Fruit fly (Drosophila melanogaster) whole organism, wandering third instar larva: Measurements from ENCODE around the gene yellow-g2.
A peak's percentile ranks its signal among the peaks of the same experiment; 100 is the strongest.

ENCODE experiments used
- Abd-B ChIP-seq: fragments of >200 bp; optimal IDR thresholded peaks from 2 replicates; lab custom pipeline; 2017; ENCODE audit warnings: missing biosample characterization, missing genetic modification characterization
- CG32264 ChIP-seq: fragments of 200-800 bp; sonication (Bioruptor generic); optimal IDR thresholded peaks from 2 replicates; lab custom pipeline; 2016; ENCODE audit warnings: missing biosample characterization, missing genetic modification characterization
- CG9705 ChIP-seq: fragments of 200-800 bp; sonication (Bioruptor generic); optimal IDR thresholded peaks from 2 replicates; lab custom pipeline; 2018; ENCODE audit warnings: missing biosample characterization, mild to moderate bottlenecking, missing genetic modification characterization
- CrebA ChIP-seq: fragments of 200-800 bp; sonication (Bioruptor generic); optimal IDR thresholded peaks from 2 replicates; lab custom pipeline; 2016; ENCODE audit warnings: missing biosample characterization, mild to moderate bottlenecking, missing genetic modification characterization, borderline replicate concordance
- Dfd ChIP-seq: fragments of >200 bp; optimal IDR thresholded peaks from 2 replicates; lab custom pipeline; 2017; ENCODE audit warnings: missing biosample characterization, missing genetic modification characterization
- Dif ChIP-seq: fragments of 200-275, 200-300 bp; sonication (Bioruptor generic); optimal IDR thresholded peaks from 2 replicates; lab custom pipeline; 2018; ENCODE audit warnings: missing biosample characterization, missing genetic modification characterization; ENCODE audit not compliant: partially characterized antibody
- GATAd ChIP-seq: sonication (Bioruptor generic); optimal IDR thresholded peaks from 2 replicates; lab custom pipeline; 2016; ENCODE audit warnings: missing biosample characterization, missing genetic modification characterization
- HLH106 ChIP-seq: fragments of 200-800 bp; optimal IDR thresholded peaks from 3 replicates; lab custom pipeline; 2019; ENCODE audit warnings: missing biosample characterization, mild to moderate bottlenecking, missing genetic modification characterization, moderate library complexity
- Hnf4 ChIP-seq: fragments of 200-800 bp; sonication (Bioruptor generic); optimal IDR thresholded peaks from 2 replicates; lab custom pipeline; 2016; ENCODE audit warnings: missing biosample characterization, mild to moderate bottlenecking, missing genetic modification characterization
- Hr78 ChIP-seq: fragments of >200 bp; optimal IDR thresholded peaks from 2 replicates; lab custom pipeline; 2017; ENCODE audit warnings: missing biosample characterization, missing genetic modification characterization
- Hr83 ChIP-seq: fragments of 200-300 bp; sonication (Bioruptor generic); optimal IDR thresholded peaks from 2 replicates; lab custom pipeline; 2016; ENCODE audit warnings: missing biosample characterization, mild to moderate bottlenecking, missing genetic modification characterization, moderate library complexity; ENCODE audit not compliant: poor library complexity, severe bottlenecking
- Jra ChIP-seq: sonication (Bioruptor generic); optimal IDR thresholded peaks from 2 replicates; lab custom pipeline; 2016; ENCODE audit warnings: missing biosample characterization, missing genetic modification characterization
- Mio ChIP-seq: sonication (Bioruptor generic); optimal IDR thresholded peaks from 2 replicates; lab custom pipeline; 2016; ENCODE audit warnings: missing biosample characterization, missing genetic modification characterization
- Myc ChIP-seq: fragments of >200 bp; optimal IDR thresholded peaks from 2 replicates; lab custom pipeline; 2017
- N ChIP-seq: fragments of >200 bp; optimal IDR thresholded peaks from 2 replicates; lab custom pipeline; 2018; ENCODE audit warnings: missing biosample characterization, missing external identifiers, missing genetic modification characterization
- OdsH ChIP-seq: fragments of 200-800 bp; sonication (Bioruptor generic); optimal IDR thresholded peaks from 2 replicates; lab custom pipeline; 2016; ENCODE audit warnings: missing biosample characterization, mild to moderate bottlenecking, missing genetic modification characterization
- Rel ChIP-seq, 2 experiments: fragments of 200-800 bp; sonication (Bioruptor generic) in 1 of 2; optimal IDR thresholded peaks; 2 replicates in 1 of 2; 3 replicates in 1 of 2; lab custom pipeline; 2016 to 2019; ENCODE audit warnings: mild to moderate bottlenecking in 2 of 2, missing biosample characterization in 2 of 2, missing genetic modification characterization in 2 of 2, moderate library complexity in 1 of 2
- Sp1 ChIP-seq: fragments of 200-800 bp; sonication (Bioruptor generic); optimal IDR thresholded peaks from 3 replicates; lab custom pipeline; 2019; ENCODE audit warnings: missing biosample characterization, mild to moderate bottlenecking, missing genetic modification characterization, moderate library complexity
- Vsx2 ChIP-seq: fragments of 200-300, 225-300 bp; sonication (Bioruptor generic); optimal IDR thresholded peaks from 2 replicates; lab custom pipeline; 2018; ENCODE audit warnings: missing biosample characterization, missing genetic modification characterization; ENCODE audit not compliant: partially characterized antibody
- br ChIP-seq: fragments of 200-800 bp; sonication (Bioruptor generic); optimal IDR thresholded peaks from 2 replicates; lab custom pipeline; 2016; ENCODE audit warnings: missing biosample characterization, missing genetic modification characterization
- brk ChIP-seq: fragments of 200-800 bp; sonication (Bioruptor generic); optimal IDR thresholded peaks from 2 replicates; lab custom pipeline; 2016; ENCODE audit warnings: missing biosample characterization, mild to moderate bottlenecking, missing genetic modification characterization
- dl ChIP-seq, 2 experiments: fragments of 175-275, 200-275 bp in 1 of 2; fragments of 200-275 bp in 1 of 2; sonication (Bioruptor generic); optimal IDR thresholded peaks; lab custom pipeline; 2018; ENCODE audit warnings: mild to moderate bottlenecking in 2 of 2, missing biosample characterization in 2 of 2, missing genetic modification characterization in 2 of 2, moderate library complexity in 2 of 2; ENCODE audit not compliant: partially characterized antibody in 2 of 2, insufficient read depth in 1 of 2
- dmrt93B ChIP-seq: fragments of 200-800 bp; sonication (Bioruptor generic); optimal IDR thresholded peaks from 2 replicates; lab custom pipeline; 2018; ENCODE audit warnings: missing biosample characterization, mild to moderate bottlenecking, missing genetic modification characterization
- dsf ChIP-seq: sonication (Bioruptor generic); optimal IDR thresholded peaks from 2 replicates; lab custom pipeline; 2016; ENCODE audit warnings: missing biosample characterization, missing genetic modification characterization, borderline replicate concordance
- ey ChIP-seq: fragments of 200-800 bp; sonication (Bioruptor generic); optimal IDR thresholded peaks from 2 replicates; lab custom pipeline; 2016; ENCODE audit warnings: missing biosample characterization, missing genetic modification characterization
- foxo ChIP-seq, 2 experiments: fragments of 200-800 bp; sonication (Bioruptor generic); optimal IDR thresholded peaks; 2 replicates in 1 of 2; 3 replicates in 1 of 2; lab custom pipeline; 2016 to 2017; ENCODE audit warnings: missing biosample characterization in 2 of 2, missing genetic modification characterization in 2 of 2
- fru ChIP-seq: fragments of 200-800 bp; sonication (Bioruptor generic); optimal IDR thresholded peaks from 3 replicates; lab custom pipeline; 2016; ENCODE audit warnings: missing biosample characterization, mild to moderate bottlenecking, missing genetic modification characterization
- h ChIP-seq: fragments of 200-800 bp; sonication (Bioruptor generic); optimal IDR thresholded peaks from 3 replicates; lab custom pipeline; 2016; ENCODE audit warnings: missing biosample characterization, mild to moderate bottlenecking, missing genetic modification characterization
- jim ChIP-seq: fragments of 175-275, 200-325 bp; sonication (Bioruptor generic); optimal IDR thresholded peaks from 2 replicates; lab custom pipeline; 2016; ENCODE audit warnings: missing biosample characterization, mild to moderate bottlenecking, missing genetic modification characterization
- lola ChIP-seq: fragments of >200 bp; optimal IDR thresholded peaks from 2 replicates; lab custom pipeline; 2017; ENCODE audit warnings: missing biosample characterization, missing genetic modification characterization
- pan ChIP-seq: fragments of >200 bp; optimal IDR thresholded peaks from 2 replicates; lab custom pipeline; 2017
- psq ChIP-seq: fragments of 200-800 bp; sonication (Bioruptor generic); optimal IDR thresholded peaks from 3 replicates; lab custom pipeline; 2017; ENCODE audit warnings: missing biosample characterization, mild to moderate bottlenecking, missing genetic modification characterization, moderate library complexity
- rgr ChIP-seq: fragments of 200-800 bp; sonication (Bioruptor generic); optimal IDR thresholded peaks from 3 replicates; lab custom pipeline; 2016; ENCODE audit warnings: missing biosample characterization, mild to moderate bottlenecking, missing genetic modification characterization
- sage ChIP-seq: fragments of 200-800 bp; sonication (Bioruptor generic); optimal IDR thresholded peaks from 2 replicates; lab custom pipeline; 2016; ENCODE audit warnings: missing biosample characterization, mild to moderate bottlenecking, missing genetic modification characterization
- sv ChIP-seq: fragments of 200-800 bp; sonication (Bioruptor generic); optimal IDR thresholded peaks from 3 replicates; lab custom pipeline; 2016; ENCODE audit warnings: missing biosample characterization, missing genetic modification characterization
- tai ChIP-seq: sonication (Bioruptor generic); optimal IDR thresholded peaks from 2 replicates; lab custom pipeline; 2016; ENCODE audit warnings: missing biosample characterization, missing genetic modification characterization
- usp ChIP-seq: fragments of >200 bp; optimal IDR thresholded peaks from 2 replicates; lab custom pipeline; 2017; ENCODE audit warnings: missing biosample characterization, missing genetic modification characterization
- woc ChIP-seq: sonication (Bioruptor generic); optimal IDR thresholded peaks from 2 replicates; lab custom pipeline; 2016; ENCODE audit warnings: missing biosample characterization, mild to moderate bottlenecking, missing genetic modification characterization

Gene yellow-g2

DNA sequence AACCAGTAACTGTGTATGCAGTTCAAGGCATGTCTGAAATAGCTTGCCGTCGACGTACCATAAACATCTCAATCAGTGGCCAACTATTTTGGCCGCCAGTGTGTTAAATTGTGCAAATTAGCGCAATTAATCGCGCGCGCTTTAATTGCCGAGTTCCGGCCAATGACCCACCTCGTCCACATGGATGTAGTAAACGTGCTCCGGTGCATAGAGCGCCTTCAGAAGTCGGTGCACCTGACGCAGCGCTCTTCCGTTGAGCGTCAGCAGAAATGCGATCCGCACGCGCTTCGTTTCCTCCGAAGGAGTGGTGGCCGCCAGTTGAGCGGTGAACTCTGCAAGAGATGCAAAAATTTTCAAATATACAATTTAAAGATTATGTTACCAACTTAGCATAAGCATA, 15.1 kb upstream of the yellow-g2 start:
- TF ChIP-seq jim (GFP tag; lab: Kevin White, UChicago) (no peak), psq (GFP tag; lab: Kevin White, UChicago) (no peak), fru (GFP tag; lab: Kevin White, UChicago) (no peak), tai (no peak), h (no peak), Jra (GFP tag; lab: Kevin White, UChicago) (no peak), Myc (no peak), rgr (GFP tag; lab: Kevin White, UChicago) (no peak), CrebA (GFP tag; lab: Kevin White, UChicago) (no peak), Abd-B (GFP tag; lab: Kevin White, UChicago) (no peak), br (GFP tag; lab: Kevin White, UChicago) (no peak), dl (GFP tag; optimal IDR thresholded peaks at IDR 0.05; lab: Kevin White, UChicago; ENCODE audit: insufficient read depth in 1 of 2, partially characterized antibody in 2 of 2) (no peak), foxo (GFP tag; optimal IDR thresholded peaks at IDR 0.05; lab: Kevin White, UChicago) (no peak), pan (lab: Kevin White, UChicago) (no peak), Hr78 (GFP tag; lab: Kevin White, UChicago) (no peak)

DNA sequence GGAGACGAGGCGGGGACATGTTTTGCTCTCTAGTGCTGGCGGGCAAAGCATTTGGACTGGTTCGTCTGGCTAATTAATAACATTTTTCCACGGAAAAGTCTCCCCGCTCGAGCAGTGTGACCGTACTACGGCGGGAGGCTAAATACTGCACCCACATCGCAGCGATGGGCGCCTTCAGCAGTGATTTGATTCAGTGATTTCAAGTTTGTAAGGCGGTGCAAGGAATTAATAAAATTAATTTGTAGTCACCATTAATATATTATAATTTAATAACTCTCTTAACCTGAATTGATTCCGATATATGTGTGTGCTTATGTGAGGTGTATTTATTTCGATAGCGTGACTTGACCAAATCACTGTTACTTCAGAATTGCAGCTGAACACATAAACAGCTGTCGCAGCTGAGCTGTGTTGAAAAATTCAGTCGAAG, 13.8 kb upstream of the yellow-g2 start, which contains the start of the genes oxt and CG13807:
Gene oxt (minus strand): TSS at position 150 of the 430 bp plus-strand sequence.
Gene CG13807 (plus strand): TSS at position 405 of the 430 bp plus-strand sequence.
- TF ChIP-seq lola (GFP tag; lab: Kevin White, UChicago) (no peak), foxo (GFP tag; optimal IDR thresholded peaks at IDR 0.05; lab: Kevin White, UChicago) (peak in 1 of 2 experiments; percentile 86), rgr (GFP tag; lab: Kevin White, UChicago) (peak; percentile 94), HLH106 (tag; lab: Kevin White, UChicago) (peak; percentile 92), GATAd (peak; percentile 32), ey (GFP tag; lab: Kevin White, UChicago) (peak; percentile 64), fru (GFP tag; lab: Kevin White, UChicago) (peak; percentile 69), dl (GFP tag; optimal IDR thresholded peaks at IDR 0.05; lab: Kevin White, UChicago; ENCODE audit: insufficient read depth in 1 of 2, partially characterized antibody in 2 of 2) (no peak), psq (GFP tag; lab: Kevin White, UChicago) (peak; percentile 74), Hr83 (peak; percentile 69), jim (GFP tag; lab: Kevin White, UChicago) (no peak), tai (no peak), Abd-B (GFP tag; lab: Kevin White, UChicago) (no peak), OdsH (GFP tag; lab: Kevin White, UChicago) (peak; percentile 82), Dif (GFP tag; lab: Kevin White, UChicago) (no peak), dmrt93B (GFP tag; lab: Kevin White, UChicago) (peak; percentile 76), h (peak; percentile 96), pan (lab: Kevin White, UChicago) (no peak), Jra (GFP tag; lab: Kevin White, UChicago) (no peak), Dfd (GFP tag; lab: Kevin White, UChicago) (no peak), Hr78 (GFP tag; lab: Kevin White, UChicago) (no peak), N (GFP tag; lab: Kevin White, UChicago) (no peak), Mio (GFP tag; lab: Kevin White, UChicago) (no peak), CrebA (GFP tag; lab: Kevin White, UChicago) (no peak), Myc (peak; percentile 4), dsf (GFP tag; lab: Kevin White, UChicago) (no peak), Vsx2 (GFP tag; lab: Kevin White, UChicago) (peak; percentile 74), CG9705 (peak; percentile 79), CG32264 (GFP tag; lab: Kevin White, UChicago) (no peak), brk (no peak), woc (GFP tag; lab: Kevin White, UChicago) (peak; percentile 59), br (GFP tag; lab: Kevin White, UChicago) (peak; percentile 76), usp (GFP tag; lab: Kevin White, UChicago) (no peak), Hnf4 (no peak), sv (GFP tag; lab: Kevin White, UChicago) (peak; percentile 80), Rel (GFP tag; optimal IDR thresholded peaks at IDR 0.05; lab: Kevin White, UChicago) (no peak), Rel (tag; optimal IDR thresholded peaks at IDR 0.05; lab: Kevin White, UChicago) (peak; percentile 82), Sp1 (peak; percentile 86), sage (no peak)
